Worm (Caenorhabditis elegans) whole organism, early embryonic: ENCODE data around the gene C53A3.4.

ENCODE experiments used
- F13C5.2 ChIP-seq: sonication (generic microtip); optimal IDR thresholded peaks from 2 replicates; lab custom pipeline; 2017; ENCODE audit warnings: mild to moderate bottlenecking, missing genetic modification characterization, inconsistent platforms, missing compliant biosample characterization
- aly-1 ChIP-seq: sonication (generic microtip); optimal IDR thresholded peaks from 2 replicates; lab custom pipeline; 2016; ENCODE audit warnings: missing genetic modification characterization, missing compliant biosample characterization
- ama-1 ChIP-seq: fragments of 150-350 bp; optimal IDR thresholded peaks from 2 replicates; lab custom pipeline; 2014
- hmg-4 ChIP-seq: fragments of 200-800 bp; sonication (Bioruptor generic); optimal IDR thresholded peaks from 2 replicates; lab custom pipeline; 2018; ENCODE audit warnings: mild to moderate bottlenecking, missing genetic modification characterization, missing compliant biosample characterization
- hnd-1 ChIP-seq: sonication (generic microtip); optimal IDR thresholded peaks from 2 replicates; lab custom pipeline; 2016; ENCODE audit warnings: missing genetic modification characterization, missing compliant biosample characterization

ce11 chrV:5763787-5764186, 5.1 kb upstream of the C53A3.4 start, which contains the start of gene pgph-3:
- TF ChIP-seq aly-1 (no peak), F13C5.2 (no peak), hmg-4 (GFP tag; lab: Kevin White, UChicago) (no peak), ama-1 (no peak), hnd-1 (tag; lab: Kevin White, UChicago) (no peak)
